Worm (Caenorhabditis elegans): ENCODE measurements around the gene C16B8.2.

DNA sequence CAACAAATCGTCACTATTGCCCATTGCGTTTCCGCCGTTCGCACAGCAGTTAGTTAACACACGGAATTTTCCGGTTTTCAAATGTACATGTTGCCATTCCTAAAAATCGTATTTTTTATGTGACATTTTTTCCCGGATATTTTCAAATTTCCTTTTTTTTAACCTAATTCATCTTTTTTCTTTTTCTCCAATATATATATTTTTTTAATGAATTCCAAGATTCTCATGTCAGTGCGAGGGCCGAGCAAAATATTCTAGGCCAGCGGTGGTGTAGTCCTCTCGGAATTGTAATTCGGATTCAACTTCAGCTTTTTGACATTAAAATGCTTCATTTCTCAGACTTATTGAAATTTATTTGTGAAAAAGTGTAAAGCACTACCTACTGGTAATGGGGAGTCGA is 38.8 kb upstream of the C16B8.2 start, which contains the start of gene R02E12.4:
- TF ChIP-seq ceh-36 (tag; optimal IDR thresholded peaks at IDR 0.05) = no peak
- no peak for TF ChIP-seq flt-1 (GFP tag; IDR thresholded peaks at IDR 0.05)
- no peak for TF ChIP-seq hmg-4 (GFP tag; optimal IDR thresholded peaks at IDR 0.05)
- TF ChIP-seq ama-1 (optimal IDR thresholded peaks at IDR 0.05) = no peak
- no peak for TF ChIP-seq B0310.2 (tag; optimal IDR thresholded peaks at IDR 0.05)
- no peak for TF ChIP-seq sea-1 (GFP tag; conservative IDR thresholded peaks at IDR 0.05)

Measured in whole organism, early embryonic.